Fruit fly (Drosophila melanogaster): ENCODE results near the gene Phf7.
A peak's percentile ranks its signal among the peaks of the same experiment; 100 is the strongest.

Gene Phf7

dm6 chrX:20166484-20167038 lies 931 bp upstream of the Phf7 start, which contains the start of gene CG9577 (continued):
- TF ChIP-seq svp (GFP tag) (peak; percentile 78), CG6276 (GFP tag; optimal IDR thresholded peaks at IDR 0.05) (peak; percentile 89), dsx (GFP tag; optimal IDR thresholded peaks at IDR 0.05; ENCODE audit: poor library complexity, severe bottlenecking) (peak; percentile 12), CG6854 (GFP tag; optimal IDR thresholded peaks at IDR 0.05) (peak; percentile 89), eg (GFP tag; IDR thresholded peaks at IDR 0.05) (peak; percentile 50; the same call in 1 of the 3 replicates), spab (GFP tag; optimal IDR thresholded peaks at IDR 0.05) (peak; percentile 68), Eip93F (GFP tag; optimal IDR thresholded peaks at IDR 0.05) (no peak), CG32006 (GFP tag; optimal IDR thresholded peaks at IDR 0.05) (peak; percentile 1), CG10669 (GFP tag; optimal IDR thresholded peaks at IDR 0.05) (peak; percentile 56), CG31627 (GFP tag; optimal IDR thresholded peaks at IDR 0.05) (no peak), CG16779 (tag; optimal IDR thresholded peaks at IDR 0.05) (peak; percentile 75), CG6808 (GFP tag; optimal IDR thresholded peaks at IDR 0.05) (peak; percentile 87), CG11762 (GFP tag; optimal IDR thresholded peaks at IDR 0.05; ENCODE audit: insufficient read depth) (peak; percentile 20), topi (GFP tag; optimal IDR thresholded peaks at IDR 0.05) (no peak), fkh (GFP tag; optimal IDR thresholded peaks at IDR 0.05) (peak; percentile 93), vri (GFP tag; optimal IDR thresholded peaks at IDR 0.05) (no peak), CG8119 (GFP tag; IDR thresholded peaks at IDR 0.05) (peak; percentile 57; the same call in 2 of the 3 replicates)

- TF ChIP-seq CG10631 (GFP tag; optimal IDR thresholded peaks at IDR 0.05) (no peak), esn (GFP tag; optimal IDR thresholded peaks at IDR 0.05) (peak; percentile 3), CG10669 (GFP tag; optimal IDR thresholded peaks at IDR 0.05) (no peak), Sox14 (GFP tag; optimal IDR thresholded peaks at IDR 0.05) (no peak), CG32006 (GFP tag; optimal IDR thresholded peaks at IDR 0.05) (no peak), CG6163 (GFP tag; IDR thresholded peaks at IDR 0.05) (no peak), CG11294 (GFP tag; IDR thresholded peaks at IDR 0.05) (no peak)
Observed at dm6 chrX:20162586-20162985, 3.0 kb downstream of the Phf7 start.

- TF ChIP-seq CG6163 (GFP tag; IDR thresholded peaks at IDR 0.05), result no peak
- peak; percentile 34 for TF ChIP-seq Eip78C (GFP tag)
- TF ChIP-seq fkh (GFP tag; optimal IDR thresholded peaks at IDR 0.05), result no peak
- no peak for TF ChIP-seq CG6808 (GFP tag; optimal IDR thresholded peaks at IDR 0.05)
- TF ChIP-seq Gug (GFP tag; IDR thresholded peaks at IDR 0.05), result no peak
- peak; percentile 16 for TF ChIP-seq Hr39 (GFP tag; optimal IDR thresholded peaks at IDR 0.05)
- TF ChIP-seq CG10631 (GFP tag; optimal IDR thresholded peaks at IDR 0.05), result peak; percentile 25
- peak; percentile 6 for TF ChIP-seq OdsH (GFP tag; optimal IDR thresholded peaks at IDR 0.05)
- TF ChIP-seq svp (GFP tag), result peak; percentile 24
- TF ChIP-seq CG16779 (tag; optimal IDR thresholded peaks at IDR 0.05), result no peak
- TF ChIP-seq esn (GFP tag; optimal IDR thresholded peaks at IDR 0.05), result peak; percentile 22
- TF ChIP-seq Sox102F (GFP tag; optimal IDR thresholded peaks at IDR 0.05), result no peak
- TF ChIP-seq Eip93F (GFP tag; optimal IDR thresholded peaks at IDR 0.05), result no peak
- TF ChIP-seq topi (GFP tag; optimal IDR thresholded peaks at IDR 0.05), result peak; percentile 11
- TF ChIP-seq cyc (GFP tag; optimal IDR thresholded peaks at IDR 0.05), result peak; percentile 4
- no peak for TF ChIP-seq CG34406 (GFP tag; optimal IDR thresholded peaks at IDR 0.05)
- no peak for TF ChIP-seq Smox (GFP tag; optimal IDR thresholded peaks at IDR 0.05)
Observed at dm6 chrX:20159679-20160140, 5.9 kb downstream of the Phf7 start, which contains the start of gene Rab35. Rab35 (minus strand) TSS chrX:20159872.

dm6 chrX:20158943-20159385 lies 6.7 kb downstream of the Phf7 start:
- TF ChIP-seq Ets96B (tag; optimal IDR thresholded peaks at IDR 0.05) (peak; percentile 29), CG34406 (GFP tag; optimal IDR thresholded peaks at IDR 0.05) (peak; percentile 19), topi (GFP tag; optimal IDR thresholded peaks at IDR 0.05) (peak; percentile 46), eg (GFP tag; IDR thresholded peaks at IDR 0.05) (peak; percentile 75), vri (GFP tag; optimal IDR thresholded peaks at IDR 0.05) (peak; percentile 63), salr (GFP tag; optimal IDR thresholded peaks at IDR 0.05) (peak in 1 of 2 experiments; percentile 16), CG1621 (tag; optimal IDR thresholded peaks at IDR 0.05) (peak; percentile 21), Blimp-1 (GFP tag; optimal IDR thresholded peaks at IDR 0.05) (peak; percentile 16), CG8319 (GFP tag; optimal IDR thresholded peaks at IDR 0.05) (no peak), net (GFP tag; optimal IDR thresholded peaks at IDR 0.05) (peak; percentile 26), CG15336 (GFP tag; IDR thresholded peaks at IDR 0.05) (peak; percentile 43; the same call in 1 of the 2 replicates), Hr4 (GFP tag; optimal IDR thresholded peaks at IDR 0.05) (no peak), dsx (GFP tag; optimal IDR thresholded peaks at IDR 0.05; ENCODE audit: poor library complexity, severe bottlenecking) (peak; percentile 40), CG6276 (GFP tag; optimal IDR thresholded peaks at IDR 0.05) (no peak), Lpt (GFP tag; optimal IDR thresholded peaks at IDR 0.05) (peak; percentile 15), fkh (GFP tag; optimal IDR thresholded peaks at IDR 0.05) (peak; percentile 28), dac (GFP tag; optimal IDR thresholded peaks at IDR 0.05) (peak; percentile 34), CG6808 (GFP tag; optimal IDR thresholded peaks at IDR 0.05) (peak; percentile 18), CG3032 (tag; optimal IDR thresholded peaks at IDR 0.05) (peak; percentile 7), CG9139 (GFP tag; optimal IDR thresholded peaks at IDR 0.05) (peak; percentile 32), Eip78C (GFP tag) (peak; percentile 52), Hr38 (GFP tag; optimal IDR thresholded peaks at IDR 0.05) (no peak), CG32006 (GFP tag; optimal IDR thresholded peaks at IDR 0.05) (peak; percentile 28)
